Fruit fly (Drosophila melanogaster): ENCODE results near the gene CG7017.

The CG7017 gene

dm6 chr3L:20212022-20212421, at the start of gene CG7017:
CG7017 (minus strand) TSS chr3L:20212122.
- TF ChIP-seq noc (tag; optimal IDR thresholded peaks at IDR 0.05), result no peak

- peak; percentile 94 for TF ChIP-seq noc (tag; optimal IDR thresholded peaks at IDR 0.05)
These were observed 35.7 kb upstream of the CG7017 start, which contains the start of gene rdgC for dm6 chr3L:20247513-20248173. rdgC (plus strand) TSS chr3L:20248080.

- TF ChIP-seq noc (tag; optimal IDR thresholded peaks at IDR 0.05), result peak; percentile 48
These were observed 30.4 kb upstream of the CG7017 start for dm6 chr3L:20241987-20242982.

- TF ChIP-seq noc (tag; optimal IDR thresholded peaks at IDR 0.05), result peak; percentile 4
These were observed 29.4 kb upstream of the CG7017 start, which contains the start of the genes CG6951 and CG17233 for dm6 chr3L:20241163-20241970. CG6951 (plus strand) TSS chr3L:20241267. CG17233 (minus strand) TSS chr3L:20241903.

- TF ChIP-seq noc (tag; optimal IDR thresholded peaks at IDR 0.05), result no peak
These were observed 28.8 kb upstream of the CG7017 start, which contains the start of gene Clc for dm6 chr3L:20240753-20241152. Clc (plus strand) TSS chr3L:20241053.

dm6 chr3L:20237167-20237566, 25.2 kb upstream of the CG7017 start:
- TF ChIP-seq noc (tag; optimal IDR thresholded peaks at IDR 0.05), result no peak

- TF ChIP-seq noc (tag; optimal IDR thresholded peaks at IDR 0.05), result no peak
These were observed 19.4 kb upstream of the CG7017 start, which contains the start of gene CG13813 for dm6 chr3L:20231369-20231768. CG13813 (plus strand) TSS chr3L:20231669.

dm6 chr3L:20230178-20230775, 18.4 kb upstream of the CG7017 start:
- TF ChIP-seq noc (tag; optimal IDR thresholded peaks at IDR 0.05), result no peak

- TF ChIP-seq noc (tag; optimal IDR thresholded peaks at IDR 0.05), result no peak
These were observed 14.2 kb upstream of the CG7017 start for dm6 chr3L:20226153-20226552.

- peak; percentile 97 for TF ChIP-seq noc (tag; optimal IDR thresholded peaks at IDR 0.05)
These were observed 11.6 kb upstream of the CG7017 start, which contains the start of gene CG17147 for dm6 chr3L:20223398-20223951. CG17147 (plus strand) TSS chr3L:20223932.

dm6 chr3L:20222617-20223016, 10.7 kb upstream of the CG7017 start:
- TF ChIP-seq noc (tag; optimal IDR thresholded peaks at IDR 0.05), result no peak

dm6 chr3L:20221412-20221864, 9.5 kb upstream of the CG7017 start, which contains the start of gene CG17145:
CG17145 (plus strand) TSS chr3L:20221814.
- TF ChIP-seq noc (tag; optimal IDR thresholded peaks at IDR 0.05), result peak; percentile 82

- no peak for TF ChIP-seq noc (tag; optimal IDR thresholded peaks at IDR 0.05)
These were observed 9.0 kb upstream of the CG7017 start for dm6 chr3L:20220918-20221317.

dm6 chr3L:20220374-20220773, 8.5 kb upstream of the CG7017 start, which contains the start of gene CG6933:
CG6933 (minus strand) TSS chr3L:20220420.
- no peak for TF ChIP-seq noc (tag; optimal IDR thresholded peaks at IDR 0.05)
